Worm (Caenorhabditis elegans) whole organism, young adult: Measurements from ENCODE around the gene K11H12.7.

Source experiments
- B0019.2 ChIP-seq: fragments of 200-800 bp; sonication (Bioruptor generic); conservative IDR thresholded peaks from 2 replicates; pipeline ENCODE4 v1.3.6; 2022; ENCODE audit warnings: missing genetic modification reagents, missing genetic modification characterization, missing compliant biosample characterization
- B0035.1 ChIP-seq: sonication (generic microtip); optimal IDR thresholded peaks from 2 replicates; lab custom pipeline; 2016; ENCODE audit warnings: missing genetic modification characterization, mild to moderate bottlenecking, missing compliant biosample characterization, missing genotype, missing genetic modification reagents
- B0261.1 ChIP-seq: sonication (generic microtip); optimal IDR thresholded peaks from 2 replicates; lab custom pipeline; 2016; ENCODE audit warnings: mild to moderate bottlenecking, missing genetic modification characterization, moderate library complexity, missing compliant biosample characterization
- C17E4.6 ChIP-seq: fragments of 200-800 bp; sonication (Bioruptor generic); IDR thresholded peaks from 2 replicates; pipeline ENCODE4 v1.3.6; 2022; ENCODE audit warnings: missing genetic modification reagents, missing genetic modification characterization, missing compliant biosample characterization
- D2030.7 ChIP-seq: fragments of 200-800 bp; sonication (Bioruptor generic); IDR thresholded peaks from 2 replicates; pipeline ENCODE4 v1.3.6; 2022; ENCODE audit warnings: missing genetic modification reagents, missing genetic modification characterization, missing compliant biosample characterization
- F37B4.10 ChIP-seq: fragments of 200-800 bp; sonication (Bioruptor generic); IDR thresholded peaks from 2 replicates; pipeline ENCODE4 v1.3.6; 2022; ENCODE audit warnings: missing genetic modification characterization, missing compliant biosample characterization
- F39B2.1 ChIP-seq: fragments of 200-800 bp; sonication (Bioruptor generic); IDR thresholded peaks from 2 replicates; pipeline ENCODE4 v1.3.6; 2022; ENCODE audit warnings: missing genetic modification reagents, missing genetic modification characterization, missing compliant biosample characterization
- F57A8.1 ChIP-seq: fragments of 200-800 bp; sonication (Bioruptor generic); optimal IDR thresholded peaks from 2 replicates; lab custom pipeline; 2018; ENCODE audit warnings: mild to moderate bottlenecking, missing genetic modification characterization, moderate library complexity, missing compliant biosample characterization
- T26A5.8 ChIP-seq: sonication (generic microtip); optimal IDR thresholded peaks from 2 replicates; lab custom pipeline; 2016; ENCODE audit warnings: missing genetic modification characterization, missing compliant biosample characterization
- Y79H2A.3 ChIP-seq: fragments of 200-800 bp; sonication (Bioruptor generic); conservative IDR thresholded peaks from 2 replicates; pipeline ENCODE4 v1.3.6; 2022; ENCODE audit warnings: missing genetic modification reagents, missing genetic modification characterization, missing compliant biosample characterization
- Y95B8A.8 ChIP-seq: fragments of 200-800 bp; sonication (Bioruptor generic); IDR thresholded peaks from 2 replicates; pipeline ENCODE4 v1.3.6; 2022; ENCODE audit warnings: missing genetic modification reagents, missing genetic modification characterization, missing compliant biosample characterization
- akir-1 ChIP-seq: fragments of 200-800 bp; sonication (Bioruptor generic); optimal IDR thresholded peaks from 2 replicates; lab custom pipeline; 2018; ENCODE audit warnings: mild to moderate bottlenecking, missing genetic modification characterization, moderate library complexity, missing compliant biosample characterization
- ama-1 ChIP-seq, 3 experiments: fragments of 150-350 bp in 1 of 3; sonication (generic microtip) in 2 of 3; optimal IDR thresholded peaks; 2 replicates each; lab custom pipeline; 2014 to 2018; ENCODE audit warnings: missing biosample characterization in 2 of 3, missing genetic modification characterization in 2 of 3, missing genetic modification reagents in 2 of 3
- aptf-3 ChIP-seq: fragments of 200-800 bp; sonication (Bioruptor generic); IDR thresholded peaks from 2 replicates; pipeline ENCODE4 v1.3.6; 2022; ENCODE audit warnings: missing genetic modification characterization, missing compliant biosample characterization
- atf-7 ChIP-seq: sonication (generic microtip); optimal IDR thresholded peaks from 2 replicates; lab custom pipeline; 2017; ENCODE audit warnings: mild to moderate bottlenecking, missing genetic modification characterization, missing compliant biosample characterization
- attf-5 ChIP-seq: fragments of 200-800 bp; sonication (Bioruptor generic); optimal IDR thresholded peaks from 2 replicates; lab custom pipeline; 2018; ENCODE audit warnings: mild to moderate bottlenecking, missing genetic modification characterization, missing compliant biosample characterization
- ceh-58 ChIP-seq: fragments of 200-800 bp; sonication (Bioruptor generic); IDR thresholded peaks from 2 replicates; pipeline ENCODE4 v1.3.6; 2022; ENCODE audit warnings: missing genetic modification characterization, missing compliant biosample characterization
- ceh-91 ChIP-seq: fragments of 200-800 bp; sonication (Bioruptor generic); IDR thresholded peaks from 2 replicates; pipeline ENCODE4 v1.3.6; 2022; ENCODE audit warnings: missing genetic modification reagents, missing genetic modification characterization, missing compliant biosample characterization
- chd-7 ChIP-seq: sonication (generic microtip); optimal IDR thresholded peaks from 2 replicates; lab custom pipeline; 2016; ENCODE audit warnings: mild to moderate bottlenecking, missing genetic modification characterization, moderate library complexity, missing compliant biosample characterization
- die-1 ChIP-seq: sonication (generic microtip); optimal IDR thresholded peaks from 2 replicates; lab custom pipeline; 2016; ENCODE audit warnings: missing genotype, mild to moderate bottlenecking, missing genetic modification characterization, missing compliant biosample characterization
- dox-1 ChIP-seq: fragments of 200-800 bp; sonication (Bioruptor generic); IDR thresholded peaks from 2 replicates; pipeline ENCODE4 v1.3.6; 2022; ENCODE audit warnings: missing genetic modification reagents, missing genetic modification characterization, missing compliant biosample characterization
- dpl-1 ChIP-seq: fragments of 150-350 bp; optimal IDR thresholded peaks from 2 replicates; lab custom pipeline; 2014; ENCODE audit warnings: missing biosample characterization, missing genetic modification reagents, missing genetic modification characterization
- egl-44 ChIP-seq: fragments of 200-800 bp; sonication (Bioruptor generic); IDR thresholded peaks from 2 replicates; pipeline ENCODE4 v1.3.6; 2022; ENCODE audit warnings: missing genetic modification reagents, missing genetic modification characterization, missing compliant biosample characterization
- hsf-1 ChIP-seq: fragments of 200-800 bp; sonication (Bioruptor generic); IDR thresholded peaks from 2 replicates; pipeline ENCODE4 v1.3.6; 2022; ENCODE audit warnings: missing genetic modification reagents, missing genetic modification characterization, missing compliant biosample characterization
- let-526 ChIP-seq: fragments of 200-800 bp; sonication (Bioruptor generic); IDR thresholded peaks from 2 replicates; pipeline ENCODE4 v1.3.6; 2022; ENCODE audit warnings: missing genetic modification reagents, missing genetic modification characterization, missing compliant biosample characterization
- let-607 ChIP-seq, 2 experiments: fragments of 200-800 bp in 1 of 2; sonication (Bioruptor generic) in 1 of 2; sonication (generic microtip) in 1 of 2; optimal IDR thresholded peaks; 2 replicates each; lab custom pipeline; 2016 to 2018; ENCODE audit warnings: mild to moderate bottlenecking in 2 of 2, missing compliant biosample characterization in 2 of 2, missing genetic modification characterization in 2 of 2, moderate library complexity in 2 of 2, missing genotype in 1 of 2
- madf-10 ChIP-seq: sonication (generic microtip); optimal IDR thresholded peaks from 2 replicates; lab custom pipeline; 2016; ENCODE audit warnings: mild to moderate bottlenecking, missing genetic modification characterization, missing compliant biosample characterization
- madf-6 ChIP-seq: fragments of 200-800 bp; sonication (Bioruptor generic); IDR thresholded peaks from 2 replicates; pipeline ENCODE4 v1.3.6; 2022; ENCODE audit warnings: missing genetic modification reagents, missing genetic modification characterization, missing compliant biosample characterization
- madf-8 ChIP-seq: fragments of 200-800 bp; sonication (Bioruptor generic); conservative IDR thresholded peaks from 2 replicates; pipeline ENCODE4 v1.3.6; 2022; ENCODE audit warnings: missing genetic modification reagents, missing genetic modification characterization, missing compliant biosample characterization
- nfya-1 ChIP-seq: sonication (generic microtip); optimal IDR thresholded peaks from 2 replicates; lab custom pipeline; 2017; ENCODE audit warnings: antibody characterized with exemption, missing compliant biosample characterization, missing genetic modification characterization, borderline replicate concordance; ENCODE audit not compliant: insufficient read depth
- nfya-2 ChIP-seq: fragments of 200-800 bp; sonication (Bioruptor generic); IDR thresholded peaks from 2 replicates; pipeline ENCODE4 v1.3.6; 2022; ENCODE audit warnings: missing genetic modification reagents, missing genetic modification characterization, missing compliant biosample characterization
- nfyb-1 ChIP-seq: fragments of 200-800 bp; sonication (Bioruptor generic); IDR thresholded peaks from 2 replicates; pipeline ENCODE4 v1.3.6; 2022; ENCODE audit warnings: missing genetic modification reagents, missing genetic modification characterization, missing compliant biosample characterization
- nhr-120 ChIP-seq: fragments of 200-800 bp; sonication (Bioruptor generic); IDR thresholded peaks from 2 replicates; pipeline ENCODE4 v1.3.6; 2022; ENCODE audit warnings: missing genetic modification characterization, missing compliant biosample characterization
- nhr-27 ChIP-seq: fragments of 200-800 bp; sonication (Bioruptor generic); optimal IDR thresholded peaks from 2 replicates; lab custom pipeline; 2018; ENCODE audit warnings: mild to moderate bottlenecking, missing genetic modification characterization, moderate library complexity, missing compliant biosample characterization
- pha-4 ChIP-seq: fragments of 150-350 bp; sonication (generic microtip); optimal IDR thresholded peaks from 2 replicates; lab custom pipeline; 2014; ENCODE audit warnings: missing biosample characterization, missing genetic modification reagents, missing genetic modification characterization
- rcor-1 ChIP-seq: fragments of 200-800 bp; sonication (Bioruptor generic); IDR thresholded peaks from 2 replicates; pipeline ENCODE4 v1.3.6; 2022; ENCODE audit warnings: missing genetic modification reagents, missing genetic modification characterization, missing compliant biosample characterization
- rec-8 ChIP-seq, 2 experiments: sonication (generic microtip); optimal IDR thresholded peaks; 2 replicates each; lab custom pipeline; 2016; ENCODE audit warnings: mild to moderate bottlenecking in 2 of 2, missing genetic modification characterization in 2 of 2, missing genetic modification reagents in 2 of 2, missing genotype in 2 of 2, missing biosample characterization in 1 of 2, missing compliant biosample characterization in 1 of 2, moderate library complexity in 1 of 2
- repo-1 ChIP-seq: sonication (generic microtip); optimal IDR thresholded peaks from 2 replicates; lab custom pipeline; 2017; ENCODE audit warnings: mild to moderate bottlenecking, missing genetic modification characterization, missing compliant biosample characterization
- rpc-1 ChIP-seq, 2 experiments: fragments of 150-350 bp in 1 of 2; sonication (generic microtip) in 1 of 2; optimal IDR thresholded peaks; 2 replicates each; lab custom pipeline; 2014 to 2018; ENCODE audit warnings: missing biosample characterization in 1 of 2, missing genetic modification characterization in 1 of 2, missing genetic modification reagents in 1 of 2, missing genotype in 1 of 2
- snpc-1.1 ChIP-seq: sonication (generic microtip); optimal IDR thresholded peaks from 2 replicates; lab custom pipeline; 2017; ENCODE audit warnings: missing genetic modification characterization, mild to moderate bottlenecking, missing compliant biosample characterization, antibody characterized with exemption, moderate library complexity, missing genotype, missing genetic modification reagents; ENCODE audit not compliant: insufficient read depth
- snpc-1.3 ChIP-seq: sonication (generic microtip); optimal IDR thresholded peaks from 2 replicates; lab custom pipeline; 2017; ENCODE audit warnings: missing genetic modification characterization, mild to moderate bottlenecking, missing compliant biosample characterization, antibody characterized with exemption, moderate library complexity, missing genotype, missing genetic modification reagents; ENCODE audit not compliant: insufficient read depth
- sptf-2 ChIP-seq: fragments of 200-800 bp; sonication (Bioruptor generic); optimal IDR thresholded peaks from 2 replicates; lab custom pipeline; 2018; ENCODE audit warnings: mild to moderate bottlenecking, missing genetic modification characterization, missing compliant biosample characterization
- xnd-1 ChIP-seq: sonication (generic microtip); optimal IDR thresholded peaks from 2 replicates; lab custom pipeline; 2016; ENCODE audit warnings: missing genotype, missing genetic modification reagents, missing genetic modification characterization, missing compliant biosample characterization
- zim-3 ChIP-seq: sonication (generic microtip); optimal IDR thresholded peaks from 2 replicates; lab custom pipeline; 2017; ENCODE audit warnings: mild to moderate bottlenecking, missing genetic modification characterization, moderate library complexity, missing compliant biosample characterization
- ztf-28 ChIP-seq: fragments of 200-800 bp; sonication (Bioruptor generic); IDR thresholded peaks from 2 replicates; pipeline ENCODE4 v1.3.6; 2022; ENCODE audit warnings: missing genetic modification reagents, missing genetic modification characterization, missing compliant biosample characterization
- ztf-6 ChIP-seq: fragments of 200-800 bp; sonication (Bioruptor generic); IDR thresholded peaks from 2 replicates; pipeline ENCODE4 v1.3.6; 2022; ENCODE audit warnings: missing genetic modification reagents, missing genetic modification characterization, missing compliant biosample characterization

The K11H12.7 gene

DNA sequence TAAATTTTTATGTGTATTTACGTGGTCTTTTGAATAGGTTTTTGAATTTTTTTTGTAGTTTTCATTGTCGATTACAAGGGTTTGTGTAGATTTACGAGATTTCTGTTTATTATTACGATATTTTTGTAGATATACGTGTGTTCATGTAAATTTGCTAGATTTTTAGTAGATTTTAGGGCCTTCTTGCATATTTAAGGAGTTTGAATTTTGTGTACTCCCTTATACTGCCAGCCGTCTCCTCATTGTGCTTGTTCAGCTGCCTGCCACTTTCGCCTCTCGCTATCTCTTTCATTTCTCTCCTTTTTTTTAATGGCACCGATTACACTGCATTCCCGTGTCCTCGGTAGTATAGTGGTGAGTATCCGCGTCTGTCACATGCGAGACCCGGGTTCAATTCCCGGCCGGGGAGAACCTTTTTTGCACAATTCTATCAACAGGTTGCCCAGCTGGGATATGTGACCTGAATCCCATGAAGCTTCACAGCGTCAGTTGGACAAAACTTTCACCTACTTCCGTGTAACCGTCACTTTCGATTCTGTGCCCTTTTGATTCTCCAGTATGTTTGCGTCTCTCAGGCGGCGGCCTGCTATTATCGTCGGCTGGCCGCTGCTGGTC, 17.5 kb downstream of the K11H12.7 start (continued):
- TF ChIP-seq snpc-1.3 (tag; lab: Kevin White, UChicago), result peak; percentile 26
- peak in 1 of 2 experiments; percentile 5 for TF ChIP-seq let-607 (tag; optimal IDR thresholded peaks at IDR 0.05; lab: Kevin White, UChicago)
- no peak for TF ChIP-seq pha-4 (tag; lab: Kevin White, UChicago)
- no peak for TF ChIP-seq nfya-2 (GFP tag; lab: Robert Waterston, UW)
- no peak for TF ChIP-seq hsf-1 (GFP tag; lab: Robert Waterston, UW)
- TF ChIP-seq F37B4.10, result no peak
- no peak for TF ChIP-seq F39B2.1 (GFP tag; lab: Robert Waterston, UW)
- 0 out of 2 replicates have a peak, but pooled peaks have one; percentile 51 for TF ChIP-seq ztf-28
- peak; percentile 69 for TF ChIP-seq madf-10 (tag; lab: Kevin White, UChicago)
- TF ChIP-seq die-1 (tag; lab: Kevin White, UChicago), result peak; percentile 85
- peak; percentile 93 for TF ChIP-seq B0261.1
- TF ChIP-seq T26A5.8 (tag; lab: Kevin White, UChicago), result peak; percentile 29
- 0 out of 2 replicates have a peak, but pooled peaks have one; percentile 77 for TF ChIP-seq aptf-3 (GFP tag; lab: Robert Waterston, UW)
- TF ChIP-seq akir-1 (GFP tag; lab: Kevin White, UChicago), result peak; percentile 61
- peak; percentile 79 for TF ChIP-seq ztf-6 (GFP tag; lab: Robert Waterston, UW)
- peak; percentile 68; the same call in 1 of the 2 replicates for TF ChIP-seq egl-44 (GFP tag; lab: Robert Waterston, UW)
- TF ChIP-seq attf-5 (GFP tag; lab: Kevin White, UChicago), result peak; percentile 74
- no peak for TF ChIP-seq let-526 (GFP tag; lab: Robert Waterston, UW)
- no peak for TF ChIP-seq ceh-58 (GFP tag; lab: Robert Waterston, UW)
- peak; percentile 74 for TF ChIP-seq D2030.7 (GFP tag; lab: Robert Waterston, UW)
- TF ChIP-seq snpc-1.1, result peak; percentile 17
- TF ChIP-seq chd-7 (tag; lab: Kevin White, UChicago), result peak; percentile 68
- no peak for TF ChIP-seq madf-8
- TF ChIP-seq nfya-1 (tag; lab: Kevin White, UChicago), result no peak
- TF ChIP-seq ama-1 (optimal IDR thresholded peaks at IDR 0.05; lab: Kevin White, UChicago), result no peak
- TF ChIP-seq ama-1 (GFP tag; optimal IDR thresholded peaks at IDR 0.05; lab: Kevin White, UChicago), result peak in 1 of 2 experiments; percentile 36
- peak; percentile 79 for TF ChIP-seq nfyb-1 (GFP tag; lab: Robert Waterston, UW)
- TF ChIP-seq rcor-1 (GFP tag; lab: Robert Waterston, UW), result peak; percentile 73; the same call in 1 of the 2 replicates
- no peak for TF ChIP-seq Y79H2A.3 (GFP tag; lab: Robert Waterston, UW)
- peak; percentile 6 for TF ChIP-seq B0035.1 (tag; lab: Kevin White, UChicago)
- TF ChIP-seq sptf-2 (GFP tag; lab: Kevin White, UChicago), result no peak
- TF ChIP-seq rpc-1 (optimal IDR thresholded peaks at IDR 0.05; lab: Kevin White, UChicago), result peak; percentile 79
- TF ChIP-seq rpc-1 (tag; optimal IDR thresholded peaks at IDR 0.05; lab: Kevin White, UChicago), result peak; percentile 87
- peak; percentile 71 to 73 for TF ChIP-seq rec-8 (tag; optimal IDR thresholded peaks at IDR 0.05; lab: Kevin White, UChicago)
- peak; percentile 44; the same call in 1 of the 2 replicates for TF ChIP-seq madf-6 (GFP tag; lab: Robert Waterston, UW)
- peak; percentile 57 for TF ChIP-seq atf-7 (tag; lab: Kevin White, UChicago)
- TF ChIP-seq xnd-1, result no peak
- TF ChIP-seq nhr-120 (GFP tag; lab: Robert Waterston, UW), result no peak
- TF ChIP-seq dpl-1 (GFP tag; lab: Kevin White, UChicago), result no peak
- peak; percentile 63 for TF ChIP-seq repo-1 (tag; lab: Kevin White, UChicago)
- TF ChIP-seq zim-3 (tag; lab: Kevin White, UChicago), result peak; percentile 82
- peak; percentile 24 for TF ChIP-seq nhr-27 (tag; lab: Kevin White, UChicago)
- peak; percentile 76 for TF ChIP-seq F57A8.1 (GFP tag; lab: Kevin White, UChicago)
- TF ChIP-seq ceh-91 (GFP tag; lab: Robert Waterston, UW), result no peak
- TF ChIP-seq C17E4.6 (GFP tag; lab: Robert Waterston, UW), result no peak
- 0 out of 2 replicates have a peak, but pooled peaks have one; percentile 63 for TF ChIP-seq Y95B8A.8
- TF ChIP-seq dox-1, result peak; percentile 86
- TF ChIP-seq B0019.2 (GFP tag; lab: Robert Waterston, UW), result no peak
